Worm (Caenorhabditis elegans) whole organism, L3 larva: ENCODE results near the gene K07D4.2.

ENCODE experiments used
- ZK546.5 ChIP-seq: sonication (generic microtip); optimal IDR thresholded peaks from 2 replicates; lab custom pipeline; 2017; ENCODE audit warnings: missing biosample characterization, missing genetic modification characterization
- aly-2 ChIP-seq: fragments of 150-350 bp; optimal IDR thresholded peaks from 2 replicates; lab custom pipeline; 2014; ENCODE audit warnings: missing biosample characterization, missing genetic modification characterization
- ama-1 ChIP-seq: fragments of 150-350 bp; optimal IDR thresholded peaks from 2 replicates; lab custom pipeline; 2018
- ceh-82 ChIP-seq: fragments of 150-350 bp; optimal IDR thresholded peaks from 2 replicates; lab custom pipeline; 2014; ENCODE audit warnings: missing biosample characterization, missing genetic modification characterization
- ceh-9 ChIP-seq: sonication (generic microtip); optimal IDR thresholded peaks from 2 replicates; lab custom pipeline; 2018; ENCODE audit warnings: missing biosample characterization, missing genetic modification characterization
- daf-12 ChIP-seq: fragments of 150-350 bp; optimal IDR thresholded peaks from 2 replicates; lab custom pipeline; 2014; ENCODE audit warnings: missing biosample characterization, missing genetic modification reagents, missing genetic modification characterization
- egl-27 ChIP-seq: sonication (generic microtip); optimal IDR thresholded peaks from 4 replicates; lab custom pipeline; 2017; ENCODE audit warnings: missing biosample characterization, missing genetic modification reagents, missing genetic modification characterization
- egl-5 ChIP-seq: fragments of 150-350 bp; optimal IDR thresholded peaks from 2 replicates; lab custom pipeline; 2017; ENCODE audit warnings: missing biosample characterization, missing genetic modification reagents, missing genetic modification characterization, inconsistent platforms
- elt-1 ChIP-seq: fragments of 150-350 bp; optimal IDR thresholded peaks from 2 replicates; lab custom pipeline; 2014; ENCODE audit warnings: missing biosample characterization, missing genetic modification characterization
- elt-2 ChIP-seq: sonication (generic microtip); optimal IDR thresholded peaks from 2 replicates; lab custom pipeline; 2016; ENCODE audit warnings: missing genetic modification reagents, mild to moderate bottlenecking, missing genetic modification characterization, missing compliant biosample characterization
- elt-3 ChIP-seq, 3 experiments: fragments of 150-350 bp in 1 of 3; sonication (generic microtip) in 2 of 3; optimal IDR thresholded peaks; 2 replicates in 2 of 3; 4 replicates in 1 of 3; lab custom pipeline; 2014 to 2017; ENCODE audit warnings: missing biosample characterization in 3 of 3, missing genetic modification characterization in 3 of 3
- eor-1 ChIP-seq, 2 experiments: fragments of 150-350 bp; optimal IDR thresholded peaks; 2 replicates each; lab custom pipeline; 2014 to 2018; ENCODE audit warnings: missing biosample characterization in 2 of 2, missing genetic modification characterization in 2 of 2
- fkh-10 ChIP-seq: sonication (generic microtip); optimal IDR thresholded peaks from 2 replicates; lab custom pipeline; 2017; ENCODE audit warnings: missing biosample characterization, missing genetic modification reagents, missing genetic modification characterization
- fkh-2 ChIP-seq: fragments of 150-350 bp; optimal IDR thresholded peaks from 2 replicates; lab custom pipeline; 2014; ENCODE audit warnings: missing biosample characterization, missing genetic modification reagents, missing genetic modification characterization
- hmg-11 ChIP-seq: sonication (generic microtip); optimal IDR thresholded peaks from 2 replicates; lab custom pipeline; 2016; ENCODE audit warnings: missing genetic modification characterization, missing compliant biosample characterization
- jun-1 ChIP-seq: fragments of 150-350 bp; optimal IDR thresholded peaks from 2 replicates; lab custom pipeline; 2014; ENCODE audit warnings: missing biosample characterization, missing genetic modification reagents, missing genetic modification characterization
- lin-39 ChIP-seq: fragments of 150-350 bp; optimal IDR thresholded peaks from 2 replicates; lab custom pipeline; 2018; ENCODE audit warnings: missing biosample characterization, missing genetic modification reagents, missing genetic modification characterization
- lsy-12 ChIP-seq: sonication (generic microtip); optimal IDR thresholded peaks from 2 replicates; lab custom pipeline; 2016; ENCODE audit warnings: mild to moderate bottlenecking, missing genetic modification characterization, missing compliant biosample characterization
- mml-1 ChIP-seq: fragments of 150-350 bp; sonication (generic microtip); optimal IDR thresholded peaks from 3 replicates; lab custom pipeline; 2014; ENCODE audit warnings: missing biosample characterization, missing genetic modification characterization
- nfya-1 ChIP-seq: sonication (generic microtip); optimal IDR thresholded peaks from 2 replicates; lab custom pipeline; 2017; ENCODE audit warnings: missing genetic modification characterization, mild to moderate bottlenecking, missing compliant biosample characterization, antibody characterized with exemption, moderate library complexity; ENCODE audit not compliant: insufficient read depth
- nhr-11 ChIP-seq: fragments of 150-350 bp; optimal IDR thresholded peaks from 2 replicates; lab custom pipeline; 2014; ENCODE audit warnings: missing biosample characterization, missing genetic modification characterization
- nhr-12 ChIP-seq: fragments of 150-350 bp; optimal IDR thresholded peaks from 2 replicates; lab custom pipeline; 2014; ENCODE audit warnings: missing biosample characterization, missing genetic modification characterization
- nhr-23 ChIP-seq: fragments of 150-350 bp; optimal IDR thresholded peaks from 2 replicates; lab custom pipeline; 2014; ENCODE audit warnings: missing biosample characterization, missing genetic modification reagents, missing genetic modification characterization
- nhr-237 ChIP-seq: fragments of 150-350 bp; optimal IDR thresholded peaks from 2 replicates; lab custom pipeline; 2014; ENCODE audit warnings: missing biosample characterization, missing genetic modification characterization
- nhr-28 ChIP-seq: fragments of 150-350 bp; optimal IDR thresholded peaks from 2 replicates; lab custom pipeline; 2014; ENCODE audit warnings: missing biosample characterization, missing genetic modification characterization
- nhr-43 ChIP-seq: sonication (generic microtip); optimal IDR thresholded peaks from 2 replicates; lab custom pipeline; 2016; ENCODE audit warnings: mild to moderate bottlenecking, missing genetic modification characterization, missing compliant biosample characterization; ENCODE audit not compliant: poor library complexity, severe bottlenecking
- nhr-67 ChIP-seq: fragments of 150-350 bp; optimal IDR thresholded peaks from 2 replicates; lab custom pipeline; 2014; ENCODE audit warnings: missing biosample characterization, missing genetic modification characterization
- nhr-77 ChIP-seq: fragments of 150-350 bp; optimal IDR thresholded peaks from 2 replicates; lab custom pipeline; 2014; ENCODE audit warnings: missing biosample characterization, missing genetic modification characterization
- pqm-1 ChIP-seq: fragments of 150-350 bp; optimal IDR thresholded peaks from 2 replicates; lab custom pipeline; 2017; ENCODE audit warnings: missing biosample characterization, missing genetic modification characterization, inconsistent platforms
- sea-2 ChIP-seq: fragments of 150-350 bp; sonication (generic microtip); optimal IDR thresholded peaks from 4 replicates; lab custom pipeline; 2014; ENCODE audit warnings: missing biosample characterization, missing genetic modification reagents, missing genetic modification characterization
- skn-1 ChIP-seq: fragments of 150-350 bp; optimal IDR thresholded peaks from 2 replicates; lab custom pipeline; 2014; ENCODE audit warnings: missing biosample characterization, missing genetic modification characterization
- snpc-4 ChIP-seq: fragments of 150-350 bp; optimal IDR thresholded peaks from 2 replicates; lab custom pipeline; 2014; ENCODE audit warnings: missing biosample characterization, missing genetic modification characterization
- unc-39 ChIP-seq: sonication (generic microtip); optimal IDR thresholded peaks from 4 replicates; lab custom pipeline; 2017; ENCODE audit warnings: missing biosample characterization, missing genetic modification characterization
- unc-62 ChIP-seq: fragments of 150-350 bp; sonication (generic microtip); optimal IDR thresholded peaks from 4 replicates; lab custom pipeline; 2014; ENCODE audit warnings: missing biosample characterization, missing genetic modification reagents, missing genetic modification characterization
- zag-1 ChIP-seq: fragments of 150-350 bp; optimal IDR thresholded peaks from 2 replicates; lab custom pipeline; 2014; ENCODE audit warnings: missing biosample characterization, missing genetic modification characterization
- ztf-4 ChIP-seq: fragments of 150-350 bp; optimal IDR thresholded peaks from 2 replicates; lab custom pipeline; 2014; ENCODE audit warnings: missing biosample characterization, missing genetic modification characterization

The K07D4.2 gene

ce11 chrII:4045396-4045795 lies at the start of gene K07D4.2:
K07D4.2 (minus strand) TSS chrII:4045496.
- no peak for TF ChIP-seq nfya-1 (tag; lab: Kevin White, UChicago)
- no peak for TF ChIP-seq elt-2 (tag; lab: Kevin White, UChicago)
- TF ChIP-seq lsy-12 (tag; lab: Kevin White, UChicago): no peak
- no peak for TF ChIP-seq nhr-11 (tag; lab: Kevin White, UChicago)
- TF ChIP-seq egl-27: no peak
- no peak for TF ChIP-seq nhr-28 (tag; lab: Kevin White, UChicago)
- no peak for TF ChIP-seq sea-2 (GFP tag; lab: Kevin White, UChicago)
- TF ChIP-seq lin-39 (tag; lab: Kevin White, UChicago): no peak
- no peak for TF ChIP-seq daf-12

ce11 chrII:4094030-4094846 lies 48.9 kb upstream of the K07D4.2 start:
- no peak for TF ChIP-seq ama-1 (lab: Kevin White, UChicago)
- peak; percentile 4 for TF ChIP-seq lsy-12 (tag; lab: Kevin White, UChicago)
- peak; percentile 43 for TF ChIP-seq nhr-23 (tag; lab: Kevin White, UChicago)
- peak; percentile 60 for TF ChIP-seq nhr-43 (tag; lab: Kevin White, UChicago)
- peak; percentile 64 for TF ChIP-seq nfya-1 (tag; lab: Kevin White, UChicago)
- no peak for TF ChIP-seq aly-2 (tag; lab: Kevin White, UChicago)
- no peak for TF ChIP-seq pqm-1 (tag; lab: Kevin White, UChicago)
- TF ChIP-seq ZK546.5 (tag; lab: Kevin White, UChicago): no peak

- no peak for TF ChIP-seq unc-62 (GFP tag; lab: Kevin White, UChicago)
- TF ChIP-seq egl-5 (tag; lab: Kevin White, UChicago): no peak
- no peak for TF ChIP-seq nhr-77 (tag; lab: Kevin White, UChicago)
- peak; percentile 10 for TF ChIP-seq ama-1 (lab: Kevin White, UChicago)
- no peak for TF ChIP-seq hmg-11 (tag; lab: Kevin White, UChicago)
- TF ChIP-seq pqm-1 (tag; lab: Kevin White, UChicago): no peak
- TF ChIP-seq nhr-67 (tag; lab: Kevin White, UChicago): no peak
- TF ChIP-seq elt-3 (tag; optimal IDR thresholded peaks at IDR 0.05; lab: Kevin White, UChicago): no peak
- no peak for TF ChIP-seq nhr-28 (tag; lab: Kevin White, UChicago)
Measured at ce11 chrII:4092502-4092901, 47.2 kb upstream of the K07D4.2 start.

- peak; percentile 58 for TF ChIP-seq ama-1 (lab: Kevin White, UChicago)
- TF ChIP-seq zag-1 (tag; lab: Kevin White, UChicago): no peak
Measured at ce11 chrII:4091828-4092227, 46.5 kb upstream of the K07D4.2 start, which contains the start of gene R11F4.1. R11F4.1 (plus strand) TSS chrII:4091930.

ce11 chrII:4090790-4091189 lies 45.5 kb upstream of the K07D4.2 start:
- TF ChIP-seq eor-1 (tag; optimal IDR thresholded peaks at IDR 0.05; lab: Kevin White, UChicago) (no peak), mml-1 (tag; lab: Kevin White, UChicago) (no peak), unc-62 (GFP tag; lab: Kevin White, UChicago) (no peak), lsy-12 (tag; lab: Kevin White, UChicago) (no peak), fkh-2 (tag; lab: Kevin White, UChicago) (no peak), nhr-28 (tag; lab: Kevin White, UChicago) (no peak), ceh-82 (tag; lab: Kevin White, UChicago) (no peak), skn-1 (tag; lab: Kevin White, UChicago) (no peak), daf-12 (no peak), elt-3 (tag; optimal IDR thresholded peaks at IDR 0.05; lab: Kevin White, UChicago) (no peak), hmg-11 (tag; lab: Kevin White, UChicago) (no peak), nfya-1 (tag; lab: Kevin White, UChicago) (peak; percentile 41), ceh-9 (tag; lab: Kevin White, UChicago) (no peak), nhr-43 (tag; lab: Kevin White, UChicago) (peak; percentile 63), elt-2 (tag; lab: Kevin White, UChicago) (peak; percentile 55), pqm-1 (tag; lab: Kevin White, UChicago) (peak; percentile 44), elt-1 (tag; lab: Kevin White, UChicago) (no peak), nhr-23 (tag; lab: Kevin White, UChicago) (peak; percentile 36), unc-39 (tag; lab: Kevin White, UChicago) (no peak), snpc-4 (tag; lab: Kevin White, UChicago) (no peak), nhr-237 (tag; lab: Kevin White, UChicago) (no peak), aly-2 (tag; lab: Kevin White, UChicago) (no peak), jun-1 (tag; lab: Kevin White, UChicago) (peak; percentile 17), ztf-4 (tag; lab: Kevin White, UChicago) (no peak), ama-1 (lab: Kevin White, UChicago) (peak; percentile 62), fkh-10 (no peak), nhr-12 (no peak)
- TF ChIP-seq, all 47 proteins: peak for 7
